Worm (Caenorhabditis elegans): Measurements from ENCODE around the gene clp-1.

clp-1 gene

ce11 chrIII:7973201-7973767 lies 6.5 kb upstream of the clp-1 start, which contains the start of the genes eef-1B.1 and aco-2 (continued):
- TF ChIP-seq egl-44 (GFP tag; IDR thresholded peaks at IDR 0.05) (peak; percentile 87), K11D2.4 (GFP tag; IDR thresholded peaks at IDR 0.05) (peak; percentile 84), tlf-1 (GFP tag; optimal IDR thresholded peaks at IDR 0.05) (peak; percentile 78), lin-40 (tag; optimal IDR thresholded peaks at IDR 0.05) (peak; percentile 84), ceh-91 (GFP tag; IDR thresholded peaks at IDR 0.05) (no peak), ztf-22 (GFP tag; optimal IDR thresholded peaks at IDR 0.05) (no peak), lir-1 (GFP tag; conservative IDR thresholded peaks at IDR 0.05) (peak; percentile 42; the same call in 1 of the 2 replicates), mel-28 (tag; optimal IDR thresholded peaks at IDR 0.05; ENCODE audit: borderline replicate concordance) (no peak), snpc-1.1 (tag; optimal IDR thresholded peaks at IDR 0.05; ENCODE audit: insufficient read depth) (no peak), F33H1.4 (GFP tag; IDR thresholded peaks at IDR 0.05) (peak; percentile 89), cebp-1 (GFP tag; IDR thresholded peaks at IDR 0.05) (peak; percentile 53; the same call in 1 of the 2 replicates), cebp-1 (tag; optimal IDR thresholded peaks at IDR 0.05) (peak; percentile 87), Y79H2A.3 (GFP tag; conservative IDR thresholded peaks at IDR 0.05) (no peak), nhr-90 (tag; optimal IDR thresholded peaks at IDR 0.05) (no peak), nfya-2 (GFP tag; IDR thresholded peaks at IDR 0.05) (no peak), snpc-4 (GFP tag; optimal IDR thresholded peaks at IDR 0.05) (no peak), snpc-4 (tag; optimal IDR thresholded peaks at IDR 0.05) (peak; percentile 2 to 63 (median 54)), dox-1 (GFP tag; IDR thresholded peaks at IDR 0.05) (peak; percentile 88), dpl-1 (GFP tag; optimal IDR thresholded peaks at IDR 0.05) (peak; percentile 68), B0336.3 (GFP tag; IDR thresholded peaks at IDR 0.05) (peak; percentile 70; the same call in 1 of the 2 replicates), ekl-4 (GFP tag; IDR thresholded peaks at IDR 0.05) (peak; percentile 87), C17E4.6 (GFP tag; IDR thresholded peaks at IDR 0.05) (no peak), xnd-1 (tag; optimal IDR thresholded peaks at IDR 0.05) (peak; percentile 40), zim-3 (tag; optimal IDR thresholded peaks at IDR 0.05) (no peak), sptf-2 (GFP tag; optimal IDR thresholded peaks at IDR 0.05) (no peak), lin-54 (GFP tag; optimal IDR thresholded peaks at IDR 0.05) (peak; percentile 86), madf-8 (GFP tag; conservative IDR thresholded peaks at IDR 0.05) (peak; percentile 56; the same call in 1 of the 2 replicates), tbx-9 (tag; optimal IDR thresholded peaks at IDR 0.05; ENCODE audit: borderline replicate concordance) (no peak), madf-6 (GFP tag; IDR thresholded peaks at IDR 0.05) (peak; percentile 84), ztf-28 (GFP tag; IDR thresholded peaks at IDR 0.05) (no peak), D2030.7 (GFP tag; IDR thresholded peaks at IDR 0.05) (peak; percentile 56), ceh-27 (GFP tag; optimal IDR thresholded peaks at IDR 0.05) (peak; percentile 77), Y67H2A.10 (GFP tag; conservative IDR thresholded peaks at IDR 0.05) (no peak), mcd-1 (GFP tag; IDR thresholded peaks at IDR 0.05) (peak; percentile 88), F37B4.10 (GFP tag; IDR thresholded peaks at IDR 0.05) (no peak), let-607 (tag; optimal IDR thresholded peaks at IDR 0.05) (peak; percentile 9 to 69), madf-10 (tag; optimal IDR thresholded peaks at IDR 0.05) (peak; percentile 52), hsf-1 (GFP tag; IDR thresholded peaks at IDR 0.05) (no peak), F49E8.2 (tag; optimal IDR thresholded peaks at IDR 0.05; ENCODE audit: insufficient read depth) (no peak), pbrm-1 (GFP tag; IDR thresholded peaks at IDR 0.05) (peak; percentile 81), Y95B8A.8 (GFP tag; IDR thresholded peaks at IDR 0.05) (peak; percentile 64; the same call in 1 of the 2 replicates), hmg-20 (GFP tag; IDR thresholded peaks at IDR 0.05) (no peak), him-1 (tag; optimal IDR thresholded peaks at IDR 0.05) (no peak), attf-3 (GFP tag; conservative IDR thresholded peaks at IDR 0.05) (peak; percentile 72), rpc-1 (optimal IDR thresholded peaks at IDR 0.05) (no peak), rpc-1 (tag; optimal IDR thresholded peaks at IDR 0.05) (no peak), mxl-1 (tag; optimal IDR thresholded peaks at IDR 0.05) (no peak), atf-7 (tag; optimal IDR thresholded peaks at IDR 0.05) (peak; percentile 36)
